Fruit fly (Drosophila melanogaster) whole organism, embryonic: ENCODE data around the gene CG31687.
A peak's percentile ranks its signal among the peaks of the same experiment; 100 is the strongest.

ENCODE experiments used
- CG10431 ChIP-seq: fragments of 200-800 bp; sonication (Bioruptor generic); optimal IDR thresholded peaks from 3 replicates; lab custom pipeline; 2018; ENCODE audit warnings: missing biosample characterization, mild to moderate bottlenecking, missing genetic modification characterization
- CG10959 ChIP-seq: fragments of 200-800 bp; sonication (Bioruptor generic); IDR thresholded peaks from 2 replicates; pipeline ENCODE4 v1.3.6; 2022; ENCODE audit warnings: missing biosample characterization, missing genetic modification characterization
- CG12155 ChIP-seq: fragments of 200-800 bp; sonication (Bioruptor generic); optimal IDR thresholded peaks from 3 replicates; lab custom pipeline; 2016; ENCODE audit warnings: missing biosample characterization, missing genetic modification characterization
- CG13296 ChIP-seq: fragments of 200-800 bp; sonication (Bioruptor generic); optimal IDR thresholded peaks from 3 replicates; lab custom pipeline; 2018; ENCODE audit warnings: missing biosample characterization, mild to moderate bottlenecking, missing genetic modification characterization
- CG31224 ChIP-seq: fragments of 200-800 bp; sonication (Bioruptor generic); IDR thresholded peaks from 2 replicates; pipeline ENCODE4 v1.3.6; 2022; ENCODE audit warnings: missing biosample characterization, missing genetic modification characterization
- CG4424 ChIP-seq: fragments of 200-800 bp; sonication (Bioruptor generic); optimal IDR thresholded peaks from 3 replicates; lab custom pipeline; 2016; ENCODE audit warnings: missing biosample characterization, missing genetic modification characterization
- CG6683 ChIP-seq: fragments of 200-800 bp; sonication (Bioruptor generic); optimal IDR thresholded peaks from 2 replicates; lab custom pipeline; 2017; ENCODE audit warnings: missing biosample characterization, mild to moderate bottlenecking, missing genetic modification characterization, missing genetic modification reagents
- CG8089 ChIP-seq: fragments of 200-800 bp; sonication (Bioruptor generic); optimal IDR thresholded peaks from 3 replicates; lab custom pipeline; 2016; ENCODE audit warnings: missing biosample characterization, missing genetic modification characterization
- CG8924 ChIP-seq: fragments of 200-800 bp; optimal IDR thresholded peaks from 3 replicates; lab custom pipeline; 2019; ENCODE audit warnings: missing biosample characterization, mild to moderate bottlenecking, missing genetic modification characterization, moderate library complexity
- Dip2 ChIP-seq: fragments of 200-800 bp; sonication (Bioruptor generic); IDR thresholded peaks from 2 replicates; pipeline ENCODE4 v1.3.6; 2022; ENCODE audit warnings: missing biosample characterization, missing genetic modification characterization
- Drgx ChIP-seq: fragments of 200-800 bp; sonication (Bioruptor generic); IDR thresholded peaks from 2 replicates; pipeline ENCODE4 v1.3.6; 2022; ENCODE audit warnings: missing biosample characterization, missing genetic modification characterization
- Gug ChIP-seq: fragments of 200-800 bp; sonication (Bioruptor generic); IDR thresholded peaks from 4 replicates; pipeline ENCODE4 v1.3.6; 2022; ENCODE audit warnings: missing biosample characterization, missing genetic modification characterization
- HmgZ ChIP-seq: fragments of 200-800 bp; sonication (Bioruptor generic); optimal IDR thresholded peaks from 2 replicates; lab custom pipeline; 2018; ENCODE audit warnings: missing biosample characterization, mild to moderate bottlenecking, missing genetic modification characterization
- Neu2 ChIP-seq: fragments of 200-800 bp; sonication (Bioruptor generic); optimal IDR thresholded peaks from 3 replicates; lab custom pipeline; 2016; ENCODE audit warnings: missing biosample characterization, missing genetic modification characterization, borderline replicate concordance
- Xbp1 ChIP-seq: fragments of 200-800 bp; sonication (Bioruptor generic); optimal IDR thresholded peaks from 3 replicates; lab custom pipeline; 2016; ENCODE audit warnings: missing biosample characterization, mild to moderate bottlenecking, missing genetic modification characterization
- YL-1 ChIP-seq: fragments of 200-800 bp; sonication (Bioruptor generic); optimal IDR thresholded peaks from 3 replicates; lab custom pipeline; 2017; ENCODE audit warnings: missing biosample characterization, mild to moderate bottlenecking, missing genetic modification characterization
- bowl ChIP-seq: fragments of 200-800 bp; sonication (Bioruptor generic); IDR thresholded peaks from 2 replicates; pipeline ENCODE4 v1.3.6; 2022; ENCODE audit warnings: missing biosample characterization, missing genetic modification characterization
- fd96Cb ChIP-seq: fragments of 200-800 bp; sonication (Bioruptor generic); optimal IDR thresholded peaks from 2 replicates; lab custom pipeline; 2018; ENCODE audit warnings: missing biosample characterization, mild to moderate bottlenecking, missing genetic modification characterization, moderate library complexity
- salm ChIP-seq: fragments of 200-800 bp; sonication (Bioruptor generic); optimal IDR thresholded peaks from 2 replicates; lab custom pipeline; 2018; ENCODE audit warnings: missing biosample characterization, mild to moderate bottlenecking, missing genetic modification characterization
- schlank ChIP-seq: fragments of 200-800 bp; sonication (Bioruptor generic); optimal IDR thresholded peaks from 2 replicates; lab custom pipeline; 2018; ENCODE audit warnings: missing biosample characterization, mild to moderate bottlenecking, missing genetic modification characterization
- tio ChIP-seq: fragments of 200-800 bp; sonication (Bioruptor generic); optimal IDR thresholded peaks from 2 replicates; lab custom pipeline; 2017; ENCODE audit warnings: missing biosample characterization, missing genetic modification characterization, inconsistent platforms
- unpg ChIP-seq: fragments of 200-800 bp; sonication (Bioruptor generic); optimal IDR thresholded peaks from 3 replicates; lab custom pipeline; 2018; ENCODE audit warnings: missing biosample characterization, mild to moderate bottlenecking, missing genetic modification characterization, moderate library complexity
- zen2 ChIP-seq: fragments of 200-800 bp; sonication (Bioruptor generic); IDR thresholded peaks from 3 replicates; pipeline ENCODE4 v1.3.6; 2022; ENCODE audit warnings: missing biosample characterization, missing genetic modification characterization; ENCODE audit not compliant: partially characterized antibody

Gene CG31687

dm6 chr2L:20494423-20495052, 44.5 kb downstream of the CG31687 start, which contains the start of gene CG34007 (continued):
- TF ChIP-seq salm (tag; lab: Kevin White, UChicago) (peak; percentile 80), bowl (GFP tag; lab: Robert Waterston, UW) (no peak), CG12155 (GFP tag; lab: Kevin White, UChicago) (peak; percentile 25), CG13296 (peak; percentile 58), YL-1 (GFP tag; lab: Kevin White, UChicago) (peak; percentile 40), Xbp1 (GFP tag; lab: Kevin White, UChicago) (peak; percentile 72), CG10431 (GFP tag; lab: Kevin White, UChicago) (peak; percentile 87), CG10959 (peak; percentile 60), fd96Cb (tag; lab: Kevin White, UChicago) (peak; percentile 87), CG4424 (GFP tag; lab: Kevin White, UChicago) (peak; percentile 63), tio (GFP tag; lab: Kevin White, UChicago) (peak; percentile 46), Drgx (GFP tag; lab: Robert Waterston, UW) (peak; percentile 22; the same call in 1 of the 2 replicates), CG31224 (GFP tag; lab: Robert Waterston, UW) (no peak), Neu2 (no peak), CG8924 (peak; percentile 95), HmgZ (tag; lab: Kevin White, UChicago) (no peak), zen2 (GFP tag; lab: Robert Waterston, UW) (peak; percentile 45; the same call in 2 of the 3 replicates), CG8089 (GFP tag; lab: Kevin White, UChicago) (no peak), Gug (GFP tag; lab: Robert Waterston, UW) (peak; percentile 39; the same call in 2 of the 4 replicates), CG6683 (GFP tag; lab: Kevin White, UChicago) (peak; percentile 42), unpg (peak; percentile 90), Dip2 (GFP tag; lab: Robert Waterston, UW) (no peak), schlank (tag; lab: Kevin White, UChicago) (no peak)
